Worm (Caenorhabditis elegans): Measurements from ENCODE around the gene rsp-8.

Gene rsp-8

DNA sequence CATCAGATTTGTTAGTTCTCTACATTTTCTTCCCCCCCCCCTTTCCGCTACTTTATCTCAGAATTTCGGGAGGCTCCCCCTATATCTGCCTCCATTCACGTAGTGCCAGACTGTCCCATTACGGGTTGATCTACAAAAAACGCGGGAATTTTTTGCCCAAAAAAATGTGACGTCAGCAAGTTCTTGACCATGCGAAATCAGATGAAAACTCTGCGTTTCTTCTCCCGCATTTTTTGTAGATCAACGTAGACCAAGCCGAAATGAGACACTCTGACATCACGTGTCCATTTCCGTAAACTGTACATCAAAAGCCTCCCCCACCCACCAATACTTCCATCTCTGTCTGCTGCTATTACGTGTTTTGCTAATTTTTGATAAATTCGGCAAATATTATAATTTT, 1.6 kb upstream of the rsp-8 start (continued):
- TF ChIP-seq aptf-3 (GFP tag; IDR thresholded peaks at IDR 0.05) = no peak
- TF ChIP-seq ztf-22 (GFP tag; optimal IDR thresholded peaks at IDR 0.05) = no peak
- no peak for TF ChIP-seq mel-28 (tag; optimal IDR thresholded peaks at IDR 0.05; ENCODE audit: borderline replicate concordance)
- no peak for TF ChIP-seq F57C9.4 (tag; optimal IDR thresholded peaks at IDR 0.05)
- peak; percentile 24; the same call in 1 of the 2 replicates for TF ChIP-seq mcd-1 (GFP tag; IDR thresholded peaks at IDR 0.05)
- TF ChIP-seq dox-1 (GFP tag; IDR thresholded peaks at IDR 0.05) = peak; percentile 30; the same call in 1 of the 2 replicates
- TF ChIP-seq tbp1 (GFP tag; optimal IDR thresholded peaks at IDR 0.05) = no peak
- TF ChIP-seq snpc-4 (GFP tag; optimal IDR thresholded peaks at IDR 0.05) = no peak
- TF ChIP-seq snpc-4 (tag; optimal IDR thresholded peaks at IDR 0.05) = no peak
- TF ChIP-seq chd-7 (tag; optimal IDR thresholded peaks at IDR 0.05) = no peak
- no peak for TF ChIP-seq attf-6 (GFP tag; IDR thresholded peaks at IDR 0.05)
- TF ChIP-seq F33H1.4 (GFP tag; IDR thresholded peaks at IDR 0.05) = no peak
- TF ChIP-seq Y95B8A.8 (GFP tag; IDR thresholded peaks at IDR 0.05) = no peak
- no peak for TF ChIP-seq snpc-1.1 (tag; optimal IDR thresholded peaks at IDR 0.05; ENCODE audit: insufficient read depth)
- TF ChIP-seq lin-26 (GFP tag; IDR thresholded peaks at IDR 0.05) = 0 out of 2 replicates have a peak, but pooled peaks have one; percentile 53
- TF ChIP-seq ceh-100 (GFP tag; IDR thresholded peaks at IDR 0.05) = no peak
- no peak for TF ChIP-seq Y67H2A.10 (GFP tag; conservative IDR thresholded peaks at IDR 0.05)
- TF ChIP-seq hlh-12 (tag; optimal IDR thresholded peaks at IDR 0.05) = no peak
- no peak for TF ChIP-seq zim-3 (tag; optimal IDR thresholded peaks at IDR 0.05)
- no peak for TF ChIP-seq C06A6.2 (GFP tag; conservative IDR thresholded peaks at IDR 0.05)
- no peak for TF ChIP-seq B0019.2 (GFP tag; conservative IDR thresholded peaks at IDR 0.05)
- TF ChIP-seq rcor-1 (GFP tag; IDR thresholded peaks at IDR 0.05) = no peak
- TF ChIP-seq rpc-1 (optimal IDR thresholded peaks at IDR 0.05) = no peak
- TF ChIP-seq rpc-1 (tag; optimal IDR thresholded peaks at IDR 0.05) = no peak
- peak; percentile 35; the same call in 1 of the 2 replicates for TF ChIP-seq hsf-1 (GFP tag; IDR thresholded peaks at IDR 0.05)
- no peak for TF ChIP-seq ztf-25 (GFP tag; IDR thresholded peaks at IDR 0.05)
- no peak for TF ChIP-seq nfya-2 (GFP tag; IDR thresholded peaks at IDR 0.05)
- no peak for TF ChIP-seq lir-1 (GFP tag; conservative IDR thresholded peaks at IDR 0.05)
- no peak; the same call in 1 of the 2 replicates for TF ChIP-seq nfyb-1 (GFP tag; IDR thresholded peaks at IDR 0.05)
- TF ChIP-seq lin-40 (tag; optimal IDR thresholded peaks at IDR 0.05) = no peak
- TF ChIP-seq mxl-1 (tag; optimal IDR thresholded peaks at IDR 0.05) = no peak
- TF ChIP-seq ccch-3 (GFP tag; optimal IDR thresholded peaks at IDR 0.05) = no peak

DNA sequence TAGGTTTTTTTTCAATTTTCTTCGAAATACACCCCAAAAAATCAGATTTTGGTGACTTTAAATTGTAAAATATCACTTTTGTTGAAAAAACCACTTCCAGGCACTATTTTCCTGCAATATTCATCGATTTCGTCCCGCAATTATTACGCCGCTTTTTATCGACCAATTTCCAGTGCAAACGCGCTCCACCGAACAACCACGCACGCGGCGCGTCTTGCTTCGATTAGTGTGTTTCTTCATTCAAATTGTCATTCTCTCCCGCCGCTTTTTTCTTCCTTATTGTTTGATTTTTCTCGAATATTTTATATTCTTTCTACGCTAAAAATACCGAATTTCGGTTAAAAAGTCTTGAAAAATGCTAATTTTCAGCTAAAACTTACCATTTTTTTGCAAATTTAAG, 564 bp upstream of the rsp-8 start:
- TF ChIP-seq F57A8.1 (GFP tag; optimal IDR thresholded peaks at IDR 0.05) (no peak), B0019.2 (GFP tag; conservative IDR thresholded peaks at IDR 0.05) (no peak), hmg-1.2 (GFP tag; IDR thresholded peaks at IDR 0.05) (peak; percentile 22; the same call in 1 of the 2 replicates), attf-5 (GFP tag; optimal IDR thresholded peaks at IDR 0.05) (peak; percentile 76), F52B5.7 (tag; optimal IDR thresholded peaks at IDR 0.05) (no peak), nhr-80 (tag; optimal IDR thresholded peaks at IDR 0.05) (peak; percentile 56), ceh-100 (GFP tag; IDR thresholded peaks at IDR 0.05) (peak; percentile 70), nhr-27 (tag; optimal IDR thresholded peaks at IDR 0.05) (no peak), bed-2 (GFP tag; IDR thresholded peaks at IDR 0.05) (no peak), ztf-3 (GFP tag; optimal IDR thresholded peaks at IDR 0.05) (no peak), attf-6 (GFP tag; IDR thresholded peaks at IDR 0.05) (no peak), nfyb-1 (GFP tag; IDR thresholded peaks at IDR 0.05) (peak; percentile 31; the same call in 1 of the 2 replicates), akir-1 (GFP tag; optimal IDR thresholded peaks at IDR 0.05) (no peak), ztf-25 (GFP tag; IDR thresholded peaks at IDR 0.05) (no peak), mxl-1 (tag; optimal IDR thresholded peaks at IDR 0.05) (no peak), zim-3 (tag; optimal IDR thresholded peaks at IDR 0.05) (no peak), cebp-1 (GFP tag; IDR thresholded peaks at IDR 0.05) (no peak; the same call in 1 of the 2 replicates), cebp-1 (tag; optimal IDR thresholded peaks at IDR 0.05) (peak; percentile 70), hsf-1 (GFP tag; IDR thresholded peaks at IDR 0.05) (peak; percentile 64; the same call in 1 of the 2 replicates), snpc-4 (GFP tag; optimal IDR thresholded peaks at IDR 0.05) (no peak), snpc-4 (tag; optimal IDR thresholded peaks at IDR 0.05) (peak in 2 of 4 experiments; percentile 22 to 67), lin-54 (GFP tag; optimal IDR thresholded peaks at IDR 0.05) (peak; percentile 55), ccch-3 (GFP tag; optimal IDR thresholded peaks at IDR 0.05) (no peak), ztf-22 (GFP tag; optimal IDR thresholded peaks at IDR 0.05) (no peak), nhr-90 (tag; optimal IDR thresholded peaks at IDR 0.05) (no peak), snpc-3.4 (tag; optimal IDR thresholded peaks at IDR 0.05) (no peak), hmg-20 (GFP tag; IDR thresholded peaks at IDR 0.05) (no peak), B0336.3 (GFP tag; IDR thresholded peaks at IDR 0.05) (no peak)

Measured in whole organism, young adult.